Worm (Caenorhabditis elegans) whole organism, late embryonic: ENCODE measurements around the gene dhs-18.

Experiments used
- T23F11.4 ChIP-seq: fragments of 200-800 bp; sonication (Bioruptor generic); optimal IDR thresholded peaks from 2 replicates; lab custom pipeline; 2018; ENCODE audit warnings: mild to moderate bottlenecking, missing genetic modification characterization, missing compliant biosample characterization
- ama-1 ChIP-seq: fragments of 150-350 bp; optimal IDR thresholded peaks from 2 replicates; lab custom pipeline; 2014
- ceh-14 ChIP-seq: sonication (generic microtip); optimal IDR thresholded peaks from 2 replicates; lab custom pipeline; 2016; ENCODE audit warnings: missing genotype, missing genetic modification characterization, missing compliant biosample characterization
- dve-1 ChIP-seq: sonication (generic microtip); optimal IDR thresholded peaks from 2 replicates; lab custom pipeline; 2017; ENCODE audit warnings: antibody characterized with exemption, mild to moderate bottlenecking, missing genetic modification characterization, missing compliant biosample characterization
- ets-4 ChIP-seq: sonication (generic microtip); optimal IDR thresholded peaks from 2 replicates; lab custom pipeline; 2016; ENCODE audit warnings: missing genetic modification characterization, missing compliant biosample characterization
- fkh-10 ChIP-seq: fragments of 150-350 bp; optimal IDR thresholded peaks from 2 replicates; lab custom pipeline; 2014; ENCODE audit warnings: missing biosample characterization, missing genetic modification reagents, missing genetic modification characterization
- fkh-6 ChIP-seq: sonication (generic microtip); optimal IDR thresholded peaks from 2 replicates; lab custom pipeline; 2016; ENCODE audit warnings: missing genetic modification characterization, missing compliant biosample characterization
- nfya-1 ChIP-seq: sonication (generic microtip); optimal IDR thresholded peaks from 2 replicates; lab custom pipeline; 2017; ENCODE audit warnings: missing genetic modification characterization, mild to moderate bottlenecking, missing compliant biosample characterization, antibody characterized with exemption, moderate library complexity
- nhr-11 ChIP-seq: fragments of 150-350 bp; optimal IDR thresholded peaks from 2 replicates; lab custom pipeline; 2014; ENCODE audit warnings: missing biosample characterization, missing genetic modification characterization
- pha-4 ChIP-seq: fragments of 150-350 bp; optimal IDR thresholded peaks from 2 replicates; lab custom pipeline; 2018; ENCODE audit warnings: missing biosample characterization, missing genetic modification reagents, missing genetic modification characterization
- pqm-1 ChIP-seq: sonication (generic microtip); optimal IDR thresholded peaks from 2 replicates; lab custom pipeline; 2016; ENCODE audit warnings: missing genetic modification characterization, missing compliant biosample characterization
- unc-42 ChIP-seq: sonication (generic microtip); optimal IDR thresholded peaks from 2 replicates; lab custom pipeline; 2016; ENCODE audit warnings: missing genotype, missing genetic modification characterization, missing compliant biosample characterization
- unc-55 ChIP-seq: sonication (generic microtip); optimal IDR thresholded peaks from 2 replicates; lab custom pipeline; 2017; ENCODE audit warnings: missing biosample characterization, missing genetic modification reagents, missing genetic modification characterization

DNA sequence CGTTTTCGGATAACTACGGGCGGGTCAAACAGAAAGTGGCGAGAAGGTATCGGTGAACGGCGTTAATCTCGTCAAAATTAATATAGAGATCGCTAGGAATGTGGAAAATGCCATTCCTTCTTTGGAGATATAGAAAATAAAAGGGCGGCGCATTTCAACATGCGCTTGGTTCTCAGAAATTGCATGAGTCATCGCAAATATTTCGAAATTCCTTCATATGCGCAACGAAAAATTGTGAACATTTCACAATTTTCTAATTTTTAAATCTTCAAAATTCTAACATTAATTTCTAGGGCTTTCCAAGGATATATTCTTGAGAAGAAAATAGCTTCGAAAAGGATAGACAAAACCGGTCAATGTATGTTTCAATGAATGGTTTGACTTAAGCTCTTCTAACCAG lies 32.2 kb upstream of the dhs-18 start:
- TF ChIP-seq ets-4 (tag; lab: Kevin White, UChicago) (no peak), T23F11.4 (GFP tag; lab: Kevin White, UChicago) (no peak), nfya-1 (tag; lab: Kevin White, UChicago) (no peak), pqm-1 (tag; lab: Kevin White, UChicago) (no peak), unc-42 (tag; lab: Kevin White, UChicago) (no peak), fkh-6 (tag; lab: Kevin White, UChicago) (no peak), nhr-11 (no peak), ceh-14 (no peak), ama-1 (no peak), unc-55 (no peak), dve-1 (no peak), fkh-10 (no peak), pha-4 (tag; lab: Kevin White, UChicago) (no peak)
